Fruit fly (Drosophila melanogaster): ENCODE measurements around the gene CG6833.

Gene CG6833

DNA sequence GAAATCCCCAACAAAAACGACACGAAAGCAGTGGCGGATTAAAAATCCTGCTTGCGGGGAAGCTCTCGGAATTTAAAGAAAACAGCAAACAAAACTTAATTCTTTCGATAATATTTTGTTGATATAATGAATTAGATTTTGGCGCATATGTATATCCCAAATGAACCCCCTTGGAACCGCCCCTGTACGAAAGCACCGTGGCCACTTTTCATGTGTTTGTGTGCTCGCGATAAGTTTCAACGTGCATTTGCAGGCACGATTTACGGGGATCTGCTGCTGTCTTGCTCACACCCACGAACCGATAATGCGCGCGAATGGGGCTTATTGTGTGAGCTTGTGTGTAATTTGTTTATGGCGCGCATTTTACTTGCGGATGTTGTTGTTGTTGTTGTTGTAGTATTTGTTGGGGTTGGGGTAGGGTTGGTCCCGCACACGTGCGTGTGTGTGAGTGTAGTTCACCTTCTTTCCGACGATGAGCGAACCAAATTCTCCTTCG, 46.0 kb upstream of the CG6833 start:
- TF ChIP-seq CG11902 (GFP tag; optimal IDR thresholded peaks at IDR 0.05) (peak; percentile 99), OdsH (GFP tag; optimal IDR thresholded peaks at IDR 0.05) (peak; percentile 99), Blimp-1 (GFP tag; optimal IDR thresholded peaks at IDR 0.05) (peak; percentile 79), CG8119 (GFP tag; IDR thresholded peaks at IDR 0.05) (peak; percentile 99), vri (GFP tag; optimal IDR thresholded peaks at IDR 0.05) (peak; percentile 97), topi (GFP tag; optimal IDR thresholded peaks at IDR 0.05) (peak; percentile 98), Ets21C (GFP tag; optimal IDR thresholded peaks at IDR 0.05) (peak; percentile 97), achi (GFP tag; optimal IDR thresholded peaks at IDR 0.05) (peak; percentile 98), eg (GFP tag; IDR thresholded peaks at IDR 0.05) (peak; percentile 99), spab (GFP tag; optimal IDR thresholded peaks at IDR 0.05) (peak; percentile 96), Eip93F (GFP tag; optimal IDR thresholded peaks at IDR 0.05) (peak; percentile 94), acj6 (GFP tag; optimal IDR thresholded peaks at IDR 0.05) (peak; percentile 99), CG3919 (GFP tag; optimal IDR thresholded peaks at IDR 0.05) (peak; percentile 99), CG6792 (GFP tag; optimal IDR thresholded peaks at IDR 0.05) (peak; percentile 98), dac (GFP tag; optimal IDR thresholded peaks at IDR 0.05) (peak; percentile 99), dsx (GFP tag; optimal IDR thresholded peaks at IDR 0.05; ENCODE audit: poor library complexity, severe bottlenecking) (peak; percentile 90), Sox102F (GFP tag; optimal IDR thresholded peaks at IDR 0.05) (peak; percentile 96), CG11294 (GFP tag; IDR thresholded peaks at IDR 0.05) (peak; percentile 98), CG1621 (tag; optimal IDR thresholded peaks at IDR 0.05) (peak; percentile 96), fkh (GFP tag; optimal IDR thresholded peaks at IDR 0.05) (peak; percentile 89), CG3032 (tag; optimal IDR thresholded peaks at IDR 0.05) (peak; percentile 94), Smox (GFP tag; optimal IDR thresholded peaks at IDR 0.05) (peak; percentile 97), ss (GFP tag; optimal IDR thresholded peaks at IDR 0.05) (peak; percentile 92 to 96), CG10669 (GFP tag; optimal IDR thresholded peaks at IDR 0.05) (peak; percentile 98), CG6276 (GFP tag; optimal IDR thresholded peaks at IDR 0.05) (peak; percentile 98), net (GFP tag; optimal IDR thresholded peaks at IDR 0.05) (peak; percentile 99), Sox15 (GFP tag; optimal IDR thresholded peaks at IDR 0.05) (peak; percentile 98), Gug (GFP tag; IDR thresholded peaks at IDR 0.05) (peak; percentile 97), CG6854 (GFP tag; optimal IDR thresholded peaks at IDR 0.05) (peak; percentile 92), Lpt (GFP tag; optimal IDR thresholded peaks at IDR 0.05) (peak; percentile 99), CG32006 (GFP tag; optimal IDR thresholded peaks at IDR 0.05) (peak; percentile 100), Met (GFP tag; optimal IDR thresholded peaks at IDR 0.05) (peak; percentile 98), svp (GFP tag) (peak; percentile 99), pdm3 (GFP tag; optimal IDR thresholded peaks at IDR 0.05) (peak; percentile 99), CG10631 (GFP tag; optimal IDR thresholded peaks at IDR 0.05) (peak; percentile 98), Eip78C (GFP tag) (peak; percentile 100), Hr38 (GFP tag; optimal IDR thresholded peaks at IDR 0.05) (peak; percentile 98), CG6808 (GFP tag; optimal IDR thresholded peaks at IDR 0.05) (peak; percentile 95), CG8319 (GFP tag; optimal IDR thresholded peaks at IDR 0.05) (peak; percentile 98), cyc (GFP tag; optimal IDR thresholded peaks at IDR 0.05) (peak; percentile 99), Sox14 (GFP tag; optimal IDR thresholded peaks at IDR 0.05) (peak; percentile 99), CG16779 (tag; optimal IDR thresholded peaks at IDR 0.05) (peak; percentile 97), CG11762 (GFP tag; optimal IDR thresholded peaks at IDR 0.05; ENCODE audit: insufficient read depth) (peak; percentile 96), lz (GFP tag; optimal IDR thresholded peaks at IDR 0.05) (peak; percentile 98), fd59A (GFP tag; optimal IDR thresholded peaks at IDR 0.05) (peak; percentile 97), Hr39 (GFP tag; optimal IDR thresholded peaks at IDR 0.05) (peak; percentile 99), Ets96B (tag; optimal IDR thresholded peaks at IDR 0.05) (peak; percentile 98), Eip75B (GFP tag; optimal IDR thresholded peaks at IDR 0.05) (peak; percentile 99), CG6163 (GFP tag; IDR thresholded peaks at IDR 0.05) (peak; percentile 99), Hr4 (GFP tag; optimal IDR thresholded peaks at IDR 0.05) (peak; percentile 99), fd85E (GFP tag; optimal IDR thresholded peaks at IDR 0.05) (peak; percentile 92), CG15336 (GFP tag; IDR thresholded peaks at IDR 0.05) (peak; percentile 99)
